Fruit fly (Drosophila melanogaster): ENCODE data around the gene gammaCOP.

DNA sequence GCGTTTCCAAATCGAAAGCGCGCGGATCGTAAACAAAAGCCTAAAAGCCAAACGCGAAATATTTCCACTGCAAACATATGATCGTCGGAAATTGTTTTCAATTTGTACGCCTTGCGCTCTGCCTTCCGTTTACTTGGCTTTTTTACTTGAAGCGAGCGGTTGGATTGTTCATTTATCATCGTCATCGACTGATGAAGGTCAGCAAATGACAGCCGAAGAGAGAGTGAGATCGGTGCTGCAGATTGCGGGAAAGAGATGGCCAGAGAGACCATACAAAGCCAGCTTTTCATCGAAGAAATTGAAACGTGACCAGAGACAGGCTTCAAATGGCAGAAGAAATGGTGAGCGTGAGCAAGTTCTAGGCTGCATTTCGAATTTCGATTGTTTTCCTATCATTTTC is 33.8 kb downstream of the gammaCOP start:
- TF ChIP-seq CG7101 (tag; optimal IDR thresholded peaks at IDR 0.05) (no peak), Hr96 (GFP tag; optimal IDR thresholded peaks at IDR 0.05) (no peak), tj (GFP tag; optimal IDR thresholded peaks at IDR 0.05) (no peak), bab1 (GFP tag; optimal IDR thresholded peaks at IDR 0.05) (no peak), CG5204 (GFP tag; optimal IDR thresholded peaks at IDR 0.05) (no peak), cic (GFP tag; optimal IDR thresholded peaks at IDR 0.05) (no peak), pad (GFP tag; optimal IDR thresholded peaks at IDR 0.05) (no peak), CG33017 (tag; optimal IDR thresholded peaks at IDR 0.05) (no peak), kay (GFP tag; ENCODE audit: borderline replicate concordance) (no peak)

Data from whole organism, adult.